Fruit fly (Drosophila melanogaster) whole organism: ENCODE data around the gene eff.

Source experiments
- CG8478 ChIP-seq: fragments of >200 bp; optimal IDR thresholded peaks from 2 replicates; lab custom pipeline; 2018; ENCODE audit warnings: inconsistent platforms
- Dll ChIP-seq: fragments of >200 bp; optimal IDR thresholded peaks from 2 replicates; lab custom pipeline; 2017
- EcR ChIP-seq, 2 experiments: fragments of >200 bp; optimal IDR thresholded peaks; 2 replicates each; lab custom pipeline; 2017; ENCODE audit warnings: missing biosample characterization in 2 of 2, missing genetic modification characterization in 2 of 2, missing genetic modification reagents in 2 of 2
- pan ChIP-seq: fragments of >200 bp; optimal IDR thresholded peaks from 2 replicates; lab custom pipeline; 2017
- usp ChIP-seq: fragments of >200 bp; optimal IDR thresholded peaks from 2 replicates; lab custom pipeline; 2017; ENCODE audit warnings: missing biosample characterization, missing genetic modification characterization, mixed read lengths

- no peak for TF ChIP-seq Dll (lab: Kevin White, UChicago)
- no peak for TF ChIP-seq CG8478
- no peak for TF ChIP-seq pan (lab: Kevin White, UChicago)
- TF ChIP-seq usp (GFP tag; lab: Kevin White, UChicago): no peak
- TF ChIP-seq EcR (GFP tag; optimal IDR thresholded peaks at IDR 0.05; lab: Kevin White, UChicago): peak in 1 of 2 experiments; percentile 95
These were observed 26.1 kb downstream of the eff start for dm6 chr3R:14714904-14715588.
